Worm (Caenorhabditis elegans): ENCODE measurements around the gene sdz-32.

- TF ChIP-seq elt-4 (tag; optimal IDR thresholded peaks at IDR 0.05) (no peak), hlh-6 (tag; optimal IDR thresholded peaks at IDR 0.05) (no peak), unc-86 (tag; optimal IDR thresholded peaks at IDR 0.05) (no peak), Y22D7AL.16 (tag; optimal IDR thresholded peaks at IDR 0.05) (no peak), ref-2 (tag; optimal IDR thresholded peaks at IDR 0.05) (no peak), unc-3 (GFP tag; conservative IDR thresholded peaks at IDR 0.05) (no peak), unc-3 (tag; optimal IDR thresholded peaks at IDR 0.05) (no peak), hlh-8 (tag; optimal IDR thresholded peaks at IDR 0.05) (no peak), pqm-1 (tag; optimal IDR thresholded peaks at IDR 0.05) (no peak), tbx-2 (tag; optimal IDR thresholded peaks at IDR 0.05) (no peak), eyg-1 (tag; optimal IDR thresholded peaks at IDR 0.05) (no peak), nfya-1 (tag; optimal IDR thresholded peaks at IDR 0.05) (no peak), pha-4 (tag; optimal IDR thresholded peaks at IDR 0.05) (no peak)
Observed at ce11 chrII:3460048-3460447, 13.8 kb upstream of the sdz-32 start, which contains the start of gene C16C8.7.
